Worm (Caenorhabditis elegans): ENCODE measurements around the gene zig-3.
A peak's percentile ranks its signal among the peaks of the same experiment; 100 is the strongest.

zig-3 gene

DNA sequence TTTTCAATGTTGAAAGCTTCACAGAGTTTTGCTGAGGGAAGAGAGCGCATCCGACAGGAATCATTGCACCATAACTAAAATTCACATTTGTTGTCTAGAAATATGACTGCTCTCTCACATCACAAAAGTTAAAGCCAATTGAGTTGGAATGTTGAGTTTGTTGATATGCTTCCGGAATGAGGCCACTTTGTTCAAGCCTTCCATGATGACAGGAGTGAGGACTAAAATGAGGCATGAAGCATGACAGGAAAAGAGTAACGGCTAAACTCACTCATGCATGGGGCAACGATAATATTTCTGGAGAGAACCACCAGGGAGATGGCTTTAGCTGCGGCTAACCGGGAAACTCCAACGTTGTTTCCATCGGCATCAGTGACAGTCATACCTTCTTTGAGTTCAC lies 25.9 kb downstream of the zig-3 start:
- TF ChIP-seq jun-1 (tag; optimal IDR thresholded peaks at IDR 0.05) (no peak), unc-62 (GFP tag; optimal IDR thresholded peaks at IDR 0.05) (no peak), ama-1 (optimal IDR thresholded peaks at IDR 0.05) (peak; percentile 9), nhr-43 (tag; optimal IDR thresholded peaks at IDR 0.05; ENCODE audit: poor library complexity, severe bottlenecking) (peak; percentile 31), lsy-12 (tag; optimal IDR thresholded peaks at IDR 0.05) (peak; percentile 36)

ce11 chrX:7958203-7958602 lies 27.7 kb downstream of the zig-3 start, which contains the start of gene sfxn-2:
TSS of gene sfxn-2 (minus strand) at chrX:7958303.
- no peak for TF ChIP-seq hmg-11 (tag; optimal IDR thresholded peaks at IDR 0.05)
- no peak for TF ChIP-seq nhr-67 (tag; optimal IDR thresholded peaks at IDR 0.05)
- TF ChIP-seq ceh-82 (tag; optimal IDR thresholded peaks at IDR 0.05), result no peak
- TF ChIP-seq fkh-2 (tag; optimal IDR thresholded peaks at IDR 0.05), result no peak
- TF ChIP-seq snpc-4 (tag; optimal IDR thresholded peaks at IDR 0.05), result no peak
- TF ChIP-seq lin-15B (tag; optimal IDR thresholded peaks at IDR 0.05), result no peak
- TF ChIP-seq unc-62 (GFP tag; optimal IDR thresholded peaks at IDR 0.05), result no peak
- no peak for TF ChIP-seq elt-3 (tag; optimal IDR thresholded peaks at IDR 0.05)
- no peak for TF ChIP-seq nhr-25 (tag; optimal IDR thresholded peaks at IDR 0.05)
- TF ChIP-seq nhr-28 (tag; optimal IDR thresholded peaks at IDR 0.05), result no peak
- TF ChIP-seq ztf-4 (tag; optimal IDR thresholded peaks at IDR 0.05), result no peak
- no peak for TF ChIP-seq pqm-1 (tag; optimal IDR thresholded peaks at IDR 0.05)
- TF ChIP-seq ceh-28 (tag; optimal IDR thresholded peaks at IDR 0.05), result no peak
- TF ChIP-seq aly-2 (tag; optimal IDR thresholded peaks at IDR 0.05), result no peak
- no peak for TF ChIP-seq ceh-16 (tag; optimal IDR thresholded peaks at IDR 0.05)
- no peak for TF ChIP-seq pha-4 (tag; optimal IDR thresholded peaks at IDR 0.05)
- TF ChIP-seq ama-1 (optimal IDR thresholded peaks at IDR 0.05), result no peak
- no peak for TF ChIP-seq elt-1 (tag; optimal IDR thresholded peaks at IDR 0.05)
- no peak for TF ChIP-seq mml-1 (tag; optimal IDR thresholded peaks at IDR 0.05)

ce11 chrX:7961623-7962022 lies 31.1 kb downstream of the zig-3 start, which contains the start of gene sem-5:
TSS of gene sem-5 (minus strand) at chrX:7961723.
- TF ChIP-seq jun-1 (tag; optimal IDR thresholded peaks at IDR 0.05) (no peak), nhr-67 (tag; optimal IDR thresholded peaks at IDR 0.05) (no peak), elt-2 (tag; optimal IDR thresholded peaks at IDR 0.05) (no peak), ZK546.5 (tag; optimal IDR thresholded peaks at IDR 0.05) (no peak), hmg-11 (tag; optimal IDR thresholded peaks at IDR 0.05) (no peak), egl-5 (tag; optimal IDR thresholded peaks at IDR 0.05) (no peak), ceh-28 (tag; optimal IDR thresholded peaks at IDR 0.05) (no peak), pqm-1 (tag; optimal IDR thresholded peaks at IDR 0.05) (no peak), aly-2 (tag; optimal IDR thresholded peaks at IDR 0.05) (no peak), nhr-12 (tag; optimal IDR thresholded peaks at IDR 0.05) (no peak), nhr-25 (tag; optimal IDR thresholded peaks at IDR 0.05) (no peak), nhr-237 (tag; optimal IDR thresholded peaks at IDR 0.05) (no peak), ama-1 (optimal IDR thresholded peaks at IDR 0.05) (no peak), nhr-76 (tag; optimal IDR thresholded peaks at IDR 0.05) (no peak), eor-1 (tag; optimal IDR thresholded peaks at IDR 0.05) (no peak), elt-3 (tag; optimal IDR thresholded peaks at IDR 0.05) (no peak), ceh-9 (tag; optimal IDR thresholded peaks at IDR 0.05) (no peak)

- TF ChIP-seq fkh-10 (GFP tag; optimal IDR thresholded peaks at IDR 0.05) (no peak), nhr-23 (tag; optimal IDR thresholded peaks at IDR 0.05) (peak; percentile 55), ztf-4 (tag; optimal IDR thresholded peaks at IDR 0.05) (no peak), pqm-1 (tag; optimal IDR thresholded peaks at IDR 0.05) (peak; percentile 97), ZK546.5 (tag; optimal IDR thresholded peaks at IDR 0.05) (no peak), fkh-2 (tag; optimal IDR thresholded peaks at IDR 0.05) (no peak), nfya-1 (tag; optimal IDR thresholded peaks at IDR 0.05; ENCODE audit: insufficient read depth) (peak; percentile 38), ceh-9 (tag; optimal IDR thresholded peaks at IDR 0.05) (no peak), snpc-4 (tag; optimal IDR thresholded peaks at IDR 0.05) (no peak), nhr-76 (tag; optimal IDR thresholded peaks at IDR 0.05) (no peak), ceh-28 (tag; optimal IDR thresholded peaks at IDR 0.05) (peak; percentile 70), nhr-237 (tag; optimal IDR thresholded peaks at IDR 0.05) (no peak), unc-39 (tag; optimal IDR thresholded peaks at IDR 0.05) (no peak), nhr-25 (tag; optimal IDR thresholded peaks at IDR 0.05) (peak; percentile 56), hmg-11 (tag; optimal IDR thresholded peaks at IDR 0.05) (peak; percentile 51), tbx-2 (tag; optimal IDR thresholded peaks at IDR 0.05) (no peak), nhr-77 (tag; optimal IDR thresholded peaks at IDR 0.05) (no peak), skn-1 (tag; optimal IDR thresholded peaks at IDR 0.05) (peak; percentile 47), elt-2 (tag; optimal IDR thresholded peaks at IDR 0.05) (peak; percentile 99), lin-39 (tag; optimal IDR thresholded peaks at IDR 0.05) (peak; percentile 69), pha-4 (tag; optimal IDR thresholded peaks at IDR 0.05) (peak; percentile 60), elt-3 (tag; optimal IDR thresholded peaks at IDR 0.05) (no peak), jun-1 (tag; optimal IDR thresholded peaks at IDR 0.05) (peak; percentile 63)
These were observed 31.5 kb downstream of the zig-3 start for ce11 chrX:7962056-7962485.

Data from whole organism, L3 larva.